Worm (Caenorhabditis elegans) whole organism, mixed stage, embryonic: ENCODE data around the gene F26A1.19.

Experiments used
- M03D4.4 ChIP-seq: sonication (generic microtip); optimal IDR thresholded peaks from 2 replicates; lab custom pipeline; 2017; ENCODE audit warnings: mild to moderate bottlenecking, missing genetic modification characterization, missing compliant biosample characterization
- bed-3 ChIP-seq: fragments of 200-800 bp; sonication (Bioruptor generic); optimal IDR thresholded peaks from 3 replicates; lab custom pipeline; 2018; ENCODE audit warnings: mild to moderate bottlenecking, missing genetic modification characterization, moderate library complexity, missing compliant biosample characterization
- blmp-1 ChIP-seq: fragments of 150-350 bp; optimal IDR thresholded peaks from 2 replicates; lab custom pipeline; 2014; ENCODE audit warnings: missing biosample characterization, missing genetic modification characterization
- ceh-39 ChIP-seq: fragments of 150-350 bp; optimal IDR thresholded peaks from 2 replicates; lab custom pipeline; 2014; ENCODE audit warnings: missing biosample characterization, missing genetic modification characterization
- ceh-43 ChIP-seq: fragments of 200-800 bp; sonication (Bioruptor generic); optimal IDR thresholded peaks from 2 replicates; lab custom pipeline; 2018; ENCODE audit warnings: mild to moderate bottlenecking, missing genetic modification characterization, moderate library complexity, missing compliant biosample characterization
- ceh-83 ChIP-seq: fragments of 200-800 bp; sonication (Bioruptor generic); optimal IDR thresholded peaks from 2 replicates; lab custom pipeline; 2018; ENCODE audit warnings: mild to moderate bottlenecking, missing genetic modification characterization, missing compliant biosample characterization
- ces-1 ChIP-seq: fragments of 150-350 bp; optimal IDR thresholded peaks from 2 replicates; lab custom pipeline; 2014; ENCODE audit warnings: missing biosample characterization, missing genetic modification reagents, missing genetic modification characterization
- cnd-1 ChIP-seq: fragments of 200-800 bp; sonication (Bioruptor generic); optimal IDR thresholded peaks from 2 replicates; lab custom pipeline; 2018; ENCODE audit warnings: mild to moderate bottlenecking, missing genetic modification characterization, missing compliant biosample characterization
- drap-1 ChIP-seq: fragments of 200-800 bp; sonication (Bioruptor generic); optimal IDR thresholded peaks from 3 replicates; lab custom pipeline; 2018; ENCODE audit warnings: mild to moderate bottlenecking, missing genetic modification characterization, missing compliant biosample characterization
- elt-1 ChIP-seq: sonication (generic microtip); optimal IDR thresholded peaks from 2 replicates; lab custom pipeline; 2017; ENCODE audit warnings: missing genetic modification characterization, mild to moderate bottlenecking, missing compliant biosample characterization, antibody characterized with exemption, moderate library complexity, borderline replicate concordance; ENCODE audit not compliant: insufficient read depth
- flh-1 ChIP-seq: fragments of 200-800 bp; sonication (Bioruptor generic); optimal IDR thresholded peaks from 2 replicates; lab custom pipeline; 2018; ENCODE audit warnings: mild to moderate bottlenecking, missing genetic modification characterization, moderate library complexity, missing compliant biosample characterization
- ham-2 ChIP-seq: fragments of 200-800 bp; sonication (Bioruptor generic); optimal IDR thresholded peaks from 2 replicates; lab custom pipeline; 2018; ENCODE audit warnings: mild to moderate bottlenecking, missing genetic modification characterization, missing compliant biosample characterization
- hlh-1 ChIP-seq: fragments of 150-350 bp; optimal IDR thresholded peaks from 2 replicates; lab custom pipeline; 2014; ENCODE audit warnings: missing biosample characterization, missing genetic modification reagents, missing genetic modification characterization
- lin-13 ChIP-seq: fragments of 150-350 bp; optimal IDR thresholded peaks from 2 replicates; lab custom pipeline; 2014; ENCODE audit warnings: missing biosample characterization, missing genetic modification characterization
- lsy-2 ChIP-seq: fragments of 150-350 bp; optimal IDR thresholded peaks from 2 replicates; lab custom pipeline; 2014; ENCODE audit warnings: missing biosample characterization, missing genetic modification characterization
- mep-1 ChIP-seq: fragments of 150-350 bp; optimal IDR thresholded peaks from 2 replicates; lab custom pipeline; 2017; ENCODE audit warnings: missing biosample characterization, missing genetic modification reagents, missing genetic modification characterization, inconsistent platforms
- mls-2 ChIP-seq: sonication (generic microtip); optimal IDR thresholded peaks from 2 replicates; lab custom pipeline; 2016; ENCODE audit warnings: mild to moderate bottlenecking, missing genetic modification characterization, moderate library complexity, missing compliant biosample characterization
- nhr-12 ChIP-seq: fragments of 150-350 bp; optimal IDR thresholded peaks from 2 replicates; lab custom pipeline; 2014; ENCODE audit warnings: missing biosample characterization, missing genetic modification characterization
- nhr-2 ChIP-seq: fragments of 150-350 bp; optimal IDR thresholded peaks from 2 replicates; lab custom pipeline; 2014; ENCODE audit warnings: missing biosample characterization, missing genetic modification characterization
- nhr-237 ChIP-seq: fragments of 150-350 bp; optimal IDR thresholded peaks from 2 replicates; lab custom pipeline; 2014; ENCODE audit warnings: missing biosample characterization, missing genetic modification characterization
- nhr-28 ChIP-seq: fragments of 150-350 bp; optimal IDR thresholded peaks from 2 replicates; lab custom pipeline; 2014; ENCODE audit warnings: missing biosample characterization, missing genetic modification characterization
- nhr-76 ChIP-seq: sonication (generic microtip); optimal IDR thresholded peaks from 2 replicates; lab custom pipeline; 2017; ENCODE audit warnings: missing biosample characterization, missing genetic modification characterization
- sem-2 ChIP-seq: fragments of 200-800 bp; sonication (Bioruptor generic); optimal IDR thresholded peaks from 2 replicates; lab custom pipeline; 2018; ENCODE audit warnings: mild to moderate bottlenecking, missing genetic modification characterization, missing compliant biosample characterization
- snpc-4 ChIP-seq: fragments of 150-350 bp; optimal IDR thresholded peaks from 2 replicates; lab custom pipeline; 2014; ENCODE audit warnings: missing biosample characterization, missing genetic modification characterization
- sptf-1 ChIP-seq: sonication (generic microtip); optimal IDR thresholded peaks from 2 replicates; lab custom pipeline; 2017; ENCODE audit warnings: mild to moderate bottlenecking, missing genetic modification characterization, moderate library complexity, missing compliant biosample characterization
- tbx-8 ChIP-seq: fragments of 200-800 bp; sonication (Bioruptor generic); optimal IDR thresholded peaks from 2 replicates; lab custom pipeline; 2018; ENCODE audit warnings: mild to moderate bottlenecking, missing genetic modification characterization, moderate library complexity, missing compliant biosample characterization
- unc-120 ChIP-seq: sonication (generic microtip); optimal IDR thresholded peaks from 2 replicates; lab custom pipeline; 2017; ENCODE audit warnings: missing genetic modification characterization, missing compliant biosample characterization; ENCODE audit not compliant: poor library complexity, severe bottlenecking
- unc-39 ChIP-seq: fragments of 150-350 bp; optimal IDR thresholded peaks from 2 replicates; lab custom pipeline; 2014; ENCODE audit warnings: missing biosample characterization, missing genetic modification characterization
- unc-62 ChIP-seq: fragments of 150-350 bp; optimal IDR thresholded peaks from 2 replicates; lab custom pipeline; 2014; ENCODE audit warnings: missing biosample characterization, missing genetic modification reagents, missing genetic modification characterization
- zip-8 ChIP-seq: fragments of 150-350 bp; optimal IDR thresholded peaks from 2 replicates; lab custom pipeline; 2014; ENCODE audit warnings: missing biosample characterization, missing genetic modification characterization
- ztf-11 ChIP-seq: fragments of 150-350 bp; optimal IDR thresholded peaks from 2 replicates; lab custom pipeline; 2014; ENCODE audit warnings: missing biosample characterization, missing genetic modification characterization

Gene F26A1.19

DNA sequence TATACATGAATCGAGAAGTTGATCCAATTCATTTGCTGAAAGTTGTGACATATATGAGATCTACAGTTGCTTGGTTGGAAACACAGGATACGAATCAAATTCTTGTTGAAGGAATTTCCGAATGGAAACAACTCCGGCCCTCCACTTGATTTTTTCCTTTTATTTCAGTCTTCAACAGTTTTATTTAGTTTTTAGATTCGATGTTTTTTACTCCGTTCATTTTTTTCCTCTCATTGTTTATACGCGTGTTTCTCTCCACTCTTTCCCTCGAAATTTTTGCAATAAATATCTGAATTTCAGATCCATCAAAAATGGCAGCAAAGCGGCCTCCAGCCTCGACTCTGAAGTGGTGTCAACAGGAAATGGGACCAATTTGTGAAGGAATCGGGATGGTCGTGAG, 25.6 kb downstream of the F26A1.19 start, which contains the start of gene coq-8:
TSS of gene coq-8 (plus strand) at position 301 of the 400 bp plus-strand sequence.
- TF ChIP-seq M03D4.4 (tag; lab: Kevin White, UChicago) (no peak), ztf-11 (tag; lab: Kevin White, UChicago) (no peak), elt-1 (tag; lab: Kevin White, UChicago) (no peak), cnd-1 (tag; lab: Kevin White, UChicago) (no peak), bed-3 (GFP tag; lab: Kevin White, UChicago) (no peak)
- TF ChIP-seq, all 35 proteins: peak for 0

DNA sequence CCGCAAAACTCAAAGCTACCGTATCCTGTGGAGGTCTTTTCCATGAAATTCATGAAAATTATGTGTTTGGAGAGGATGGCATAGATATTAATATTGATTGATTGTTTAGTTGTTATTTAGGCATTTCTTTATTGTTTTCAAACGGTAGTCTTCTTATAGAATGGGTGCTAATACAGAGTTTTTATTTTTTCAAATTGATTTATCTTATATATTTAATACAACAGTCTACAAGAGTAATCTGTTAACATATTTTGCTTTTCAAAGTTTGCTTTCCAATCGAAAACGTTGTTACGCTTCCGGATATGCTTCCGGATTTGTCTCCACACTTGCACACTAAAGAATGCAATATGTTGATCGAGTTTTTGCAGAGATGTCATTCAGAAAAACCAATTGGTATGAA, 29.2 kb downstream of the F26A1.19 start, which contains the start of gene C35D10.17:
TSS of gene C35D10.17 (plus strand) at position 301 of the 400 bp plus-strand sequence.
- no peak for TF ChIP-seq nhr-28 (tag; lab: Kevin White, UChicago)

DNA sequence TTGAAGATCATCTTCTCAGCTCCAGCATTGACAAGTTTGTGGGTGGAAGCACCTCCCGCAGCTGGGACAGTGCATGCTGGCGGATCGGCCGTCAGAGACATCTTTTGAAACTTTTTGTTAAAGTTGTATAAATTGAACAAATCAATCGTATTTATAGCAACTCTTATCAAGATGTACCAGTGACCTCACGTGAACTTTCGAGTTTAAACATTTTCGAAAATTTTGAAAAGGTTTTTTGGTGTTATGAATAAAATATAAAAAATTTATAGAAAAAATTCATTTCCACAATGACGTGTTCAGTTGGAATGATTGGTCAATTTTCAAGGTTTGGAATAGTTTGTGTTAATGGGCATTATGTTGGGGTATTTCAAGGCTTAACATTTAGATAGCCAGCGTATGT, 31.1 kb downstream of the F26A1.19 start, which contains the start of the genes msd-4 and C35D10.3:
TSS of gene msd-4 (minus strand) at position 101 of the 400 bp plus-strand sequence.
TSS of gene C35D10.3 (plus strand) at position 279 of the 400 bp plus-strand sequence.
- TF ChIP-seq unc-120 (tag; lab: Kevin White, UChicago) = no peak
- TF ChIP-seq tbx-8 (GFP tag; lab: Kevin White, UChicago) = no peak
- no peak for TF ChIP-seq ceh-83 (GFP tag; lab: Kevin White, UChicago)

DNA sequence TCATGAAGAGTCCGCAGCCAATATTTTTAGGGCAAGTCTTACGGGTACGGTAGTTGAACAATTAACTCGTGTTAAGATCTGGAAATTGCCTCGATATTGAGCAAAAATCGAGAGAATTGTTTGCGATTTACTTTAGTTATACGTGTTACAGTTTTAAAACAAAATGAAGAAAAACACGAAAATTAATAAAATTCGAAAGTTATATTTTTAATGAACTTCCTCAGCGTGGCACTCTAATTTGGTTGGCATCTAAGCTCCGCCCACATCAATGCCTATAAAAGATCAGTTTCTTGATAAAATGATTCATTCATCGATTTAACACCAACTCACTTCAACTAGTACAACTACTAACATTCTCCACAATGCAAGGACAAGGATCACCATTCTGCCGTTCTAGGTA, 32.9 kb downstream of the F26A1.19 start, which contains the start of gene gipc-1:
TSS of gene gipc-1 (plus strand) at position 301 of the 400 bp plus-strand sequence.
- TF ChIP-seq hlh-1 (tag; lab: Kevin White, UChicago) (no peak), M03D4.4 (tag; lab: Kevin White, UChicago) (no peak), ham-2 (GFP tag; lab: Kevin White, UChicago) (no peak), nhr-12 (no peak), nhr-28 (tag; lab: Kevin White, UChicago) (no peak), blmp-1 (tag; lab: Kevin White, UChicago) (no peak), drap-1 (no peak), ztf-11 (tag; lab: Kevin White, UChicago) (no peak), cnd-1 (tag; lab: Kevin White, UChicago) (no peak), flh-1 (no peak), sem-2 (GFP tag; lab: Kevin White, UChicago) (no peak), ces-1 (GFP tag; lab: Kevin White, UChicago) (no peak), nhr-2 (tag; lab: Kevin White, UChicago) (no peak), snpc-4 (no peak), lsy-2 (no peak)

DNA sequence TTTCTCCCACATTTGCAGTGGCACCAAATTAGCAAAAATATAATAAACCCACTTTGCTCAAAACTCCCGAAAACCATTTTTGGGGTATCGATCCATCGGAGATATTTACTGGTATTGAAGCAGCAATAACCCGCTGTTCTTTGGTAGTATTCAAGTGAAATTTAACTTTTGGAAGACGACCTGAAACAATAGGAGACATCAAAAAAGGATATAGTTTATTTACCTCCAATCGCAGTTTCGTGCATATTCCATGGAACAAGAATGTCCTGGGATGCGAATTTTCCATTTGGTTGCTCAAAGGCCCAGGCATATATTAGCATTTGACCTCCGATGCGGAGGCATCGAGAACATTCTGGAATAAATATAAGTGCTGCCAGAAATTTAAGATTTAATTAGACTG, 35.9 kb downstream of the F26A1.19 start:
- TF ChIP-seq lsy-2 = no peak
- no peak for TF ChIP-seq lin-13 (tag; lab: Kevin White, UChicago)
- TF ChIP-seq sptf-1 (tag; lab: Kevin White, UChicago) = no peak
- no peak for TF ChIP-seq hlh-1 (tag; lab: Kevin White, UChicago)
- no peak for TF ChIP-seq unc-39
- no peak for TF ChIP-seq flh-1
- TF ChIP-seq bed-3 (GFP tag; lab: Kevin White, UChicago) = no peak
- TF ChIP-seq sem-2 (GFP tag; lab: Kevin White, UChicago) = no peak
- TF ChIP-seq ceh-43 = no peak
- no peak for TF ChIP-seq mls-2
- no peak for TF ChIP-seq nhr-12
- no peak for TF ChIP-seq ceh-39 (tag; lab: Kevin White, UChicago)
- TF ChIP-seq mep-1 (tag; lab: Kevin White, UChicago) = no peak
- no peak for TF ChIP-seq blmp-1 (tag; lab: Kevin White, UChicago)

DNA sequence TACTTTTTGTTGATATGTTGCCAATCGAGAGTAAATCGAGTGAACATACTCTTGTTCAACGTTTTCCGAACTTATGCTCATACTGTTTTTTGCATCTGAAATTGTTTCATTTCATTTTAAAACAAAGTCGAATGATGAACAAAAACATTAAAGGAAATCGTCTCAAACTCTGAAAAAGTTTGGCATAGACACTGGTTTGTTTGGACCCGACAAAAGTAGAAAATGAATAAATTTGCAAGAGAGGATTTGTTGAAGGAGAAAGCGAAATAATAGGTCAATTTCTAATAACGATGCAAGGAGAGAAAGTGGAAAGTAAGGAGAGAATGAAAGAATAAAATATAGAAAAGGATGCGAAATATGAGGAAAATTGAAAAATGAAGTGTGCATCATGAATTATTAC, 37.1 kb downstream of the F26A1.19 start, which contains the start of gene C35D10.12:
TSS of gene C35D10.12 (minus strand) at position 101 of the 400 bp plus-strand sequence.
- TF ChIP-seq mls-2 = no peak
- no peak for TF ChIP-seq drap-1
- no peak for TF ChIP-seq lin-13 (tag; lab: Kevin White, UChicago)
- TF ChIP-seq mep-1 (tag; lab: Kevin White, UChicago) = no peak
- no peak for TF ChIP-seq nhr-28 (tag; lab: Kevin White, UChicago)
- no peak for TF ChIP-seq unc-62 (GFP tag; lab: Kevin White, UChicago)
- TF ChIP-seq nhr-237 (tag; lab: Kevin White, UChicago) = no peak
- no peak for TF ChIP-seq ceh-83 (GFP tag; lab: Kevin White, UChicago)
- TF ChIP-seq nhr-76 (tag; lab: Kevin White, UChicago) = no peak
- no peak for TF ChIP-seq flh-1
- no peak for TF ChIP-seq sptf-1 (tag; lab: Kevin White, UChicago)
- no peak for TF ChIP-seq zip-8 (tag; lab: Kevin White, UChicago)
- no peak for TF ChIP-seq nhr-12
- no peak for TF ChIP-seq elt-1 (tag; lab: Kevin White, UChicago)
- TF ChIP-seq tbx-8 (GFP tag; lab: Kevin White, UChicago) = no peak
